Fruit fly (Drosophila melanogaster) whole organism, embryonic: ENCODE measurements around the gene CG6610.

Experiments used
- CG10321 ChIP-seq: fragments of 200-800 bp; sonication (Bioruptor generic); IDR thresholded peaks from 2 replicates; pipeline ENCODE4 v1.3.6; 2022; ENCODE audit warnings: missing biosample characterization, missing genetic modification characterization
- CG11723 ChIP-seq: fragments of 200-800 bp; sonication (Bioruptor generic); optimal IDR thresholded peaks from 2 replicates; lab custom pipeline; 2017; ENCODE audit warnings: missing biosample characterization, mild to moderate bottlenecking, missing genetic modification characterization
- dan ChIP-seq: fragments of 200-800 bp; sonication (Bioruptor generic); IDR thresholded peaks from 2 replicates; pipeline ENCODE4 v1.3.6; 2022; ENCODE audit warnings: missing biosample characterization, missing genetic modification characterization
- dm ChIP-seq: fragments of 200-800 bp; sonication (Bioruptor generic); optimal IDR thresholded peaks from 3 replicates; lab custom pipeline; 2016; ENCODE audit warnings: missing biosample characterization, missing genetic modification characterization
- hth ChIP-seq: fragments of >200 bp; optimal IDR thresholded peaks from 2 replicates; lab custom pipeline; 2017; ENCODE audit warnings: inconsistent platforms
- pros ChIP-seq: fragments of 200-800 bp; sonication (Bioruptor generic); optimal IDR thresholded peaks from 3 replicates; lab custom pipeline; 2019; ENCODE audit warnings: missing biosample characterization, mild to moderate bottlenecking, missing genetic modification characterization, moderate library complexity

DNA sequence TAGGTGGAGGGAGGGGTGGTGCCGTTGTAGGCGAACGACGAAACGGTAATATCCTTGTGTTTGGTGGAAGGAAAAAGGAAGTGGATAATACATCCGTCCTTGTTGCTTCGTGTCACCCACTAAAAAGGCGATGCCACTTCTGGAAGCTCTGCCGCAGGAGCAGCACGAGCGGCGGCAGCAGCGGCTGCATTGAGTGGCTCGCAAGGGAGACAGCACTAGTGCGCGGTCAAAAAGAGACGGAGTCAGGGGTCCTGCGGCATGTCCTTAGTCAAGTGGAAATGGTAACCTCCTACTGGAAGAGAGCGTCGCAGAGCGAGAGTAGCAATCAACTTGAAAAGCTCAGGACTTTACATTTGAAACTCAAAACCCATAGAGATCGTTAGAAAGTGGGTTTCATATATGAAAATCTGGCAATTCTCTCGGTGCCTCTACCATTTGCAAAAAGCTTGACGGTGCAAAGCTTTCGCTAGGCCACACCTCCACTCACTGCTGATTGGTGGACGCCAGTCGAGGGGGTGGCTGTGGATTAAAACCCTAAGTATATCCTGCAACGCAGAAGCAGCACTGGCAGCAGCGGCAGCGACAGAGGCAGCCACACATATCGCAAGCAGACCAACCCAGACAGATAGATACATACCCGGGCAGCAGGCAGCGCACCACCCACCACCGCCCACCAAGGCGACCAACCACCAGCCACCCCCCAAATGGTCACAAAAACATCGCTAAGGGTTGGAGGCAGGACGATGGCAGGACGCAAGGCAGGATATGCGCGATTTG lies 35.5 kb downstream of the CG6610 start:
- no peak for TF ChIP-seq pros (GFP tag; lab: Kevin White, UChicago)
- TF ChIP-seq dan = no peak
- no peak for TF ChIP-seq CG11723 (GFP tag; lab: Kevin White, UChicago)
- no peak for TF ChIP-seq hth (lab: Kevin White, UChicago)
- no peak for TF ChIP-seq dm (GFP tag; lab: Kevin White, UChicago)
- peak; percentile 43; the same call in 1 of the 2 replicates for TF ChIP-seq CG10321 (GFP tag; lab: Robert Waterston, UW)
